Fruit fly (Drosophila melanogaster) whole organism, wandering third instar larva: ENCODE results near the gene CG32425.
A peak's percentile ranks its signal among the peaks of the same experiment; 100 is the strongest.

Experiments used
- Abd-B ChIP-seq: fragments of >200 bp; optimal IDR thresholded peaks from 2 replicates; lab custom pipeline; 2017; ENCODE audit warnings: missing biosample characterization, missing genetic modification characterization
- CG32264 ChIP-seq: fragments of 200-800 bp; sonication (Bioruptor generic); optimal IDR thresholded peaks from 2 replicates; lab custom pipeline; 2016; ENCODE audit warnings: missing biosample characterization, missing genetic modification characterization
- CG9705 ChIP-seq: fragments of 200-800 bp; sonication (Bioruptor generic); optimal IDR thresholded peaks from 2 replicates; lab custom pipeline; 2018; ENCODE audit warnings: missing biosample characterization, mild to moderate bottlenecking, missing genetic modification characterization
- CrebA ChIP-seq: fragments of 200-800 bp; sonication (Bioruptor generic); optimal IDR thresholded peaks from 2 replicates; lab custom pipeline; 2016; ENCODE audit warnings: missing biosample characterization, mild to moderate bottlenecking, missing genetic modification characterization, borderline replicate concordance
- Dfd ChIP-seq: fragments of >200 bp; optimal IDR thresholded peaks from 2 replicates; lab custom pipeline; 2017; ENCODE audit warnings: missing biosample characterization, missing genetic modification characterization
- Dif ChIP-seq: fragments of 200-275, 200-300 bp; sonication (Bioruptor generic); optimal IDR thresholded peaks from 2 replicates; lab custom pipeline; 2018; ENCODE audit warnings: missing biosample characterization, missing genetic modification characterization; ENCODE audit not compliant: partially characterized antibody
- GATAd ChIP-seq: sonication (Bioruptor generic); optimal IDR thresholded peaks from 2 replicates; lab custom pipeline; 2016; ENCODE audit warnings: missing biosample characterization, missing genetic modification characterization
- HLH106 ChIP-seq: fragments of 200-800 bp; optimal IDR thresholded peaks from 3 replicates; lab custom pipeline; 2019; ENCODE audit warnings: missing biosample characterization, mild to moderate bottlenecking, missing genetic modification characterization, moderate library complexity
- Hnf4 ChIP-seq: fragments of 200-800 bp; sonication (Bioruptor generic); optimal IDR thresholded peaks from 2 replicates; lab custom pipeline; 2016; ENCODE audit warnings: missing biosample characterization, mild to moderate bottlenecking, missing genetic modification characterization
- Hr78 ChIP-seq: fragments of >200 bp; optimal IDR thresholded peaks from 2 replicates; lab custom pipeline; 2017; ENCODE audit warnings: missing biosample characterization, missing genetic modification characterization
- Hr83 ChIP-seq: fragments of 200-300 bp; sonication (Bioruptor generic); optimal IDR thresholded peaks from 2 replicates; lab custom pipeline; 2016; ENCODE audit warnings: missing biosample characterization, mild to moderate bottlenecking, missing genetic modification characterization, moderate library complexity; ENCODE audit not compliant: poor library complexity, severe bottlenecking
- Jra ChIP-seq: sonication (Bioruptor generic); optimal IDR thresholded peaks from 2 replicates; lab custom pipeline; 2016; ENCODE audit warnings: missing biosample characterization, missing genetic modification characterization
- Mio ChIP-seq: sonication (Bioruptor generic); optimal IDR thresholded peaks from 2 replicates; lab custom pipeline; 2016; ENCODE audit warnings: missing biosample characterization, missing genetic modification characterization
- Myc ChIP-seq: fragments of >200 bp; optimal IDR thresholded peaks from 2 replicates; lab custom pipeline; 2017
- N ChIP-seq: fragments of >200 bp; optimal IDR thresholded peaks from 2 replicates; lab custom pipeline; 2018; ENCODE audit warnings: missing biosample characterization, missing external identifiers, missing genetic modification characterization
- OdsH ChIP-seq: fragments of 200-800 bp; sonication (Bioruptor generic); optimal IDR thresholded peaks from 2 replicates; lab custom pipeline; 2016; ENCODE audit warnings: missing biosample characterization, mild to moderate bottlenecking, missing genetic modification characterization
- Rel ChIP-seq, 2 experiments: fragments of 200-800 bp; sonication (Bioruptor generic) in 1 of 2; optimal IDR thresholded peaks; 2 replicates in 1 of 2; 3 replicates in 1 of 2; lab custom pipeline; 2016 to 2019; ENCODE audit warnings: mild to moderate bottlenecking in 2 of 2, missing biosample characterization in 2 of 2, missing genetic modification characterization in 2 of 2, moderate library complexity in 1 of 2
- Sp1 ChIP-seq: fragments of 200-800 bp; sonication (Bioruptor generic); optimal IDR thresholded peaks from 3 replicates; lab custom pipeline; 2019; ENCODE audit warnings: missing biosample characterization, mild to moderate bottlenecking, missing genetic modification characterization, moderate library complexity
- Vsx2 ChIP-seq: fragments of 200-300, 225-300 bp; sonication (Bioruptor generic); optimal IDR thresholded peaks from 2 replicates; lab custom pipeline; 2018; ENCODE audit warnings: missing biosample characterization, missing genetic modification characterization; ENCODE audit not compliant: partially characterized antibody
- br ChIP-seq: fragments of 200-800 bp; sonication (Bioruptor generic); optimal IDR thresholded peaks from 2 replicates; lab custom pipeline; 2016; ENCODE audit warnings: missing biosample characterization, missing genetic modification characterization
- brk ChIP-seq: fragments of 200-800 bp; sonication (Bioruptor generic); optimal IDR thresholded peaks from 2 replicates; lab custom pipeline; 2016; ENCODE audit warnings: missing biosample characterization, mild to moderate bottlenecking, missing genetic modification characterization
- dl ChIP-seq, 2 experiments: fragments of 175-275, 200-275 bp in 1 of 2; fragments of 200-275 bp in 1 of 2; sonication (Bioruptor generic); optimal IDR thresholded peaks; lab custom pipeline; 2018; ENCODE audit warnings: mild to moderate bottlenecking in 2 of 2, missing biosample characterization in 2 of 2, missing genetic modification characterization in 2 of 2, moderate library complexity in 2 of 2; ENCODE audit not compliant: partially characterized antibody in 2 of 2, insufficient read depth in 1 of 2
- dmrt93B ChIP-seq: fragments of 200-800 bp; sonication (Bioruptor generic); optimal IDR thresholded peaks from 2 replicates; lab custom pipeline; 2018; ENCODE audit warnings: missing biosample characterization, mild to moderate bottlenecking, missing genetic modification characterization
- dsf ChIP-seq: sonication (Bioruptor generic); optimal IDR thresholded peaks from 2 replicates; lab custom pipeline; 2016; ENCODE audit warnings: missing biosample characterization, missing genetic modification characterization, borderline replicate concordance
- ey ChIP-seq: fragments of 200-800 bp; sonication (Bioruptor generic); optimal IDR thresholded peaks from 2 replicates; lab custom pipeline; 2016; ENCODE audit warnings: missing biosample characterization, missing genetic modification characterization
- foxo ChIP-seq, 2 experiments: fragments of 200-800 bp; sonication (Bioruptor generic); optimal IDR thresholded peaks; 2 replicates in 1 of 2; 3 replicates in 1 of 2; lab custom pipeline; 2016 to 2017; ENCODE audit warnings: missing biosample characterization in 2 of 2, missing genetic modification characterization in 2 of 2
- fru ChIP-seq: fragments of 200-800 bp; sonication (Bioruptor generic); optimal IDR thresholded peaks from 3 replicates; lab custom pipeline; 2016; ENCODE audit warnings: missing biosample characterization, mild to moderate bottlenecking, missing genetic modification characterization
- h ChIP-seq: fragments of 200-800 bp; sonication (Bioruptor generic); optimal IDR thresholded peaks from 3 replicates; lab custom pipeline; 2016; ENCODE audit warnings: missing biosample characterization, mild to moderate bottlenecking, missing genetic modification characterization
- jim ChIP-seq: fragments of 175-275, 200-325 bp; sonication (Bioruptor generic); optimal IDR thresholded peaks from 2 replicates; lab custom pipeline; 2016; ENCODE audit warnings: missing biosample characterization, mild to moderate bottlenecking, missing genetic modification characterization
- lola ChIP-seq: fragments of >200 bp; optimal IDR thresholded peaks from 2 replicates; lab custom pipeline; 2017; ENCODE audit warnings: missing biosample characterization, missing genetic modification characterization
- pan ChIP-seq: fragments of >200 bp; optimal IDR thresholded peaks from 2 replicates; lab custom pipeline; 2017
- psq ChIP-seq: fragments of 200-800 bp; sonication (Bioruptor generic); optimal IDR thresholded peaks from 3 replicates; lab custom pipeline; 2017; ENCODE audit warnings: missing biosample characterization, mild to moderate bottlenecking, missing genetic modification characterization, moderate library complexity
- rgr ChIP-seq: fragments of 200-800 bp; sonication (Bioruptor generic); optimal IDR thresholded peaks from 3 replicates; lab custom pipeline; 2016; ENCODE audit warnings: missing biosample characterization, mild to moderate bottlenecking, missing genetic modification characterization
- sage ChIP-seq: fragments of 200-800 bp; sonication (Bioruptor generic); optimal IDR thresholded peaks from 2 replicates; lab custom pipeline; 2016; ENCODE audit warnings: missing biosample characterization, mild to moderate bottlenecking, missing genetic modification characterization
- sv ChIP-seq: fragments of 200-800 bp; sonication (Bioruptor generic); optimal IDR thresholded peaks from 3 replicates; lab custom pipeline; 2016; ENCODE audit warnings: missing biosample characterization, missing genetic modification characterization
- tai ChIP-seq: sonication (Bioruptor generic); optimal IDR thresholded peaks from 2 replicates; lab custom pipeline; 2016; ENCODE audit warnings: missing biosample characterization, missing genetic modification characterization
- usp ChIP-seq: fragments of >200 bp; optimal IDR thresholded peaks from 2 replicates; lab custom pipeline; 2017; ENCODE audit warnings: missing biosample characterization, missing genetic modification characterization
- woc ChIP-seq: sonication (Bioruptor generic); optimal IDR thresholded peaks from 2 replicates; lab custom pipeline; 2016; ENCODE audit warnings: missing biosample characterization, mild to moderate bottlenecking, missing genetic modification characterization

CG32425 gene

dm6 chr3L:20474789-20475208 lies 22.3 kb upstream of the CG32425 start:
- TF ChIP-seq Dif (GFP tag; lab: Kevin White, UChicago) (no peak), Hr78 (GFP tag; lab: Kevin White, UChicago) (no peak), Abd-B (GFP tag; lab: Kevin White, UChicago) (no peak), fru (peak; percentile 83), br (GFP tag; lab: Kevin White, UChicago) (peak; percentile 86), tai (GFP tag; lab: Kevin White, UChicago) (peak; percentile 92), pan (no peak), GATAd (GFP tag; lab: Kevin White, UChicago) (peak; percentile 82), Dfd (GFP tag; lab: Kevin White, UChicago) (no peak), OdsH (GFP tag; lab: Kevin White, UChicago) (peak; percentile 88), N (GFP tag; lab: Kevin White, UChicago) (no peak), dmrt93B (GFP tag; lab: Kevin White, UChicago) (peak; percentile 68), usp (GFP tag; lab: Kevin White, UChicago) (no peak), HLH106 (tag; lab: Kevin White, UChicago) (peak; percentile 86), sv (peak; percentile 84), ey (GFP tag; lab: Kevin White, UChicago) (peak; percentile 85), h (peak; percentile 91), dl (GFP tag; optimal IDR thresholded peaks at IDR 0.05; lab: Kevin White, UChicago; ENCODE audit: insufficient read depth in 1 of 2, partially characterized antibody in 2 of 2) (no peak), Hnf4 (GFP tag; lab: Kevin White, UChicago) (peak; percentile 93), Jra (peak; percentile 83), dsf (GFP tag; lab: Kevin White, UChicago) (peak; percentile 53), woc (GFP tag; lab: Kevin White, UChicago) (peak; percentile 82), sage (GFP tag; lab: Kevin White, UChicago) (peak; percentile 71), brk (GFP tag; lab: Kevin White, UChicago) (peak; percentile 88), Rel (GFP tag; optimal IDR thresholded peaks at IDR 0.05; lab: Kevin White, UChicago) (peak; percentile 19), Rel (tag; optimal IDR thresholded peaks at IDR 0.05; lab: Kevin White, UChicago) (peak; percentile 75), jim (GFP tag; lab: Kevin White, UChicago) (peak; percentile 56), CG9705 (GFP tag; lab: Kevin White, UChicago) (peak; percentile 76), Vsx2 (GFP tag; lab: Kevin White, UChicago) (no peak), Myc (lab: Kevin White, UChicago) (no peak), foxo (GFP tag; optimal IDR thresholded peaks at IDR 0.05; lab: Kevin White, UChicago) (peak; percentile 54 to 96), Hr83 (GFP tag; lab: Kevin White, UChicago) (peak; percentile 99), Sp1 (GFP tag; lab: Kevin White, UChicago) (peak; percentile 87), lola (GFP tag; lab: Kevin White, UChicago) (no peak), Mio (GFP tag; lab: Kevin White, UChicago) (peak; percentile 2), rgr (GFP tag; lab: Kevin White, UChicago) (peak; percentile 92), psq (GFP tag; lab: Kevin White, UChicago) (peak; percentile 86), CG32264 (GFP tag; lab: Kevin White, UChicago) (peak; percentile 67), CrebA (no peak)

DNA sequence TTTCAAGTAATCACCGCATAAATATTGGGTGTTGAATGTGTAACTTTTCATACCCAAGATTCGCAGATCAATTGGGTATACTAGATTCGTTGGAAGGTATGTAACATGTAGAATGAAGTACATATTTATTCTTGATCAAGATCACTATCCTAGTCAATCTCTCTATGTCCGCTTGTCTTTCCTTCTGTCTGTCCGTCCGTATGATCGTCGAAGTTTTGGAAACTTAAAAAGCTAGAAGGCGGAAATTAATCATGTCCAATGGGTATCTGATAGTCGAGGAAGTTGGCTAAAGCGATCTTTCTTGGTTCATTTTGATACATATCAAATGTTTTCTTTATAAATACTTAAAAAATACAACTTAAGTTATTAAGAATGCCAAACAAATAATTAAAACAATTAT lies 9.5 kb upstream of the CG32425 start:
- TF ChIP-seq Hr83 (GFP tag; lab: Kevin White, UChicago) (no peak), ey (GFP tag; lab: Kevin White, UChicago) (no peak), foxo (GFP tag; optimal IDR thresholded peaks at IDR 0.05; lab: Kevin White, UChicago) (no peak), Hnf4 (GFP tag; lab: Kevin White, UChicago) (no peak), usp (GFP tag; lab: Kevin White, UChicago) (no peak), Abd-B (GFP tag; lab: Kevin White, UChicago) (no peak), N (GFP tag; lab: Kevin White, UChicago) (no peak), CrebA (no peak), CG32264 (GFP tag; lab: Kevin White, UChicago) (no peak), GATAd (GFP tag; lab: Kevin White, UChicago) (no peak), Sp1 (GFP tag; lab: Kevin White, UChicago) (no peak), Dif (GFP tag; lab: Kevin White, UChicago) (no peak)
